Worm (Caenorhabditis elegans): ENCODE data around the gene F56D5.2.

F56D5.2 gene

ce11 chrIV:9353728-9354127, 44.7 kb downstream of the F56D5.2 start:
- TF ChIP-seq ceh-6 (GFP tag; optimal IDR thresholded peaks at IDR 0.05): no peak
- no peak for TF ChIP-seq pqm-1 (tag; optimal IDR thresholded peaks at IDR 0.05)
- no peak for TF ChIP-seq pax-1 (tag; optimal IDR thresholded peaks at IDR 0.05)
- no peak for TF ChIP-seq pha-2 (tag; optimal IDR thresholded peaks at IDR 0.05)
- no peak for TF ChIP-seq rnt-1 (tag; optimal IDR thresholded peaks at IDR 0.05)
- no peak for TF ChIP-seq nfya-1 (tag; optimal IDR thresholded peaks at IDR 0.05)
- TF ChIP-seq dve-1 (tag; optimal IDR thresholded peaks at IDR 0.05): no peak
- no peak for TF ChIP-seq ceh-31 (tag; optimal IDR thresholded peaks at IDR 0.05)
- TF ChIP-seq ceh-9 (tag; optimal IDR thresholded peaks at IDR 0.05): no peak
- TF ChIP-seq syd-9 (tag; optimal IDR thresholded peaks at IDR 0.05): no peak
- no peak for TF ChIP-seq hlh-15 (tag; optimal IDR thresholded peaks at IDR 0.05)
- TF ChIP-seq ttx-3 (tag; optimal IDR thresholded peaks at IDR 0.05): no peak
- TF ChIP-seq npax-4 (tag; optimal IDR thresholded peaks at IDR 0.05): no peak
